Fruit fly (Drosophila melanogaster): ENCODE results near the gene Alp12.
A peak's percentile ranks its signal among the peaks of the same experiment; 100 is the strongest.

The Alp12 gene

DNA sequence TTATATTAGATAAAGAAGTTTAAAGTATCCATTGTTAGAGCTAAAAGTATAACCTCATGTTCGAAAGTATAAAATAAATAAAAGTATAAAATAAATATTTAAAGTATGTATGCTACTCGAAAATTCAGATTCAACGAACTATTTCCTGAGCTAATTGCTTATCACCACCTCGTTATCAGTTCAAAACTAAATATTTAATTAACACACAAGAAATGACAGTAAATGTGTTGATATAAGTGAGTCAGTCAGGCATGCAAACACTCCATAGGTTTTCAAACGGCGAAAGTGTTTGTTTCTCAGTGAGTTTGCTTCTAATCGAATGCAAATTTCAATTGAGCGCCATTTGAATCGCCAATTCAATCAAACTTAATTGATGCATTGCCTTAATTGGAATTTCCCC is 10.4 kb downstream of the Alp12 start (continued):
- TF ChIP-seq shn (GFP tag; optimal IDR thresholded peaks at IDR 0.05) (no peak), sima (GFP tag; optimal IDR thresholded peaks at IDR 0.05) (no peak), Nf-YB (GFP tag; optimal IDR thresholded peaks at IDR 0.05) (peak; percentile 57), CG18764 (GFP tag; optimal IDR thresholded peaks at IDR 0.05) (peak; percentile 12), exex (tag; optimal IDR thresholded peaks at IDR 0.05) (peak; percentile 56), pum (GFP tag; optimal IDR thresholded peaks at IDR 0.05) (no peak), trh (GFP tag; optimal IDR thresholded peaks at IDR 0.05) (no peak), CG2712 (tag; optimal IDR thresholded peaks at IDR 0.05) (peak; percentile 74), CG8478 (optimal IDR thresholded peaks at IDR 0.05) (no peak), slbo (GFP tag; IDR thresholded peaks at IDR 0.05) (no peak), MESR4 (GFP tag; optimal IDR thresholded peaks at IDR 0.05) (no peak), CG8290 (GFP tag; optimal IDR thresholded peaks at IDR 0.05) (no peak), CG8290 (tag; optimal IDR thresholded peaks at IDR 0.05) (peak; percentile 61 to 63), lola (GFP tag; optimal IDR thresholded peaks at IDR 0.05) (peak in 1 of 3 experiments; percentile 75), CG7963 (GFP tag; IDR thresholded peaks at IDR 0.05; ENCODE audit: partially characterized antibody) (no peak), CG10431 (GFP tag; optimal IDR thresholded peaks at IDR 0.05) (peak; percentile 78), Chrac-16 (GFP tag; optimal IDR thresholded peaks at IDR 0.05) (no peak), CG12104 (GFP tag; optimal IDR thresholded peaks at IDR 0.05) (peak; percentile 16), dmrt99B (tag; optimal IDR thresholded peaks at IDR 0.05) (peak; percentile 41), Taf1 (GFP tag; IDR thresholded peaks at IDR 0.05) (no peak), emc (GFP tag; optimal IDR thresholded peaks at IDR 0.05) (no peak), CG18599 (GFP tag; optimal IDR thresholded peaks at IDR 0.05) (peak; percentile 64), sim (GFP tag; IDR thresholded peaks at IDR 0.05) (no peak), dpn (GFP tag; optimal IDR thresholded peaks at IDR 0.05) (no peak), zen (tag; optimal IDR thresholded peaks at IDR 0.05) (peak; percentile 1), Eip74EF (GFP tag; optimal IDR thresholded peaks at IDR 0.05) (peak in 1 of 2 experiments; percentile 63), D19B (GFP tag; optimal IDR thresholded peaks at IDR 0.05) (no peak), fd64A (GFP tag; optimal IDR thresholded peaks at IDR 0.05) (peak; percentile 79), gsb-n (tag; optimal IDR thresholded peaks at IDR 0.05) (peak; percentile 62), Ravus (GFP tag; IDR thresholded peaks at IDR 0.05) (no peak), Stat92E (GFP tag; optimal IDR thresholded peaks at IDR 0.05) (no peak), tll (GFP tag; optimal IDR thresholded peaks at IDR 0.05) (no peak), CHES-1-like (GFP tag; optimal IDR thresholded peaks at IDR 0.05) (no peak), nom (GFP tag; optimal IDR thresholded peaks at IDR 0.05) (no peak), vfl (GFP tag; optimal IDR thresholded peaks at IDR 0.05) (no peak), CG9932 (GFP tag; IDR thresholded peaks at IDR 0.05) (no peak), onecut (GFP tag; IDR thresholded peaks at IDR 0.05) (peak; percentile 51; the same call in 1 of the 2 replicates), Dp (GFP tag; optimal IDR thresholded peaks at IDR 0.05) (no peak), CG1233 (GFP tag; optimal IDR thresholded peaks at IDR 0.05) (peak; percentile 78), CG14965 (GFP tag; optimal IDR thresholded peaks at IDR 0.05; ENCODE audit: borderline replicate concordance) (no peak), otp (GFP tag; IDR thresholded peaks at IDR 0.05) (no peak), CG4617 (GFP tag; optimal IDR thresholded peaks at IDR 0.05; ENCODE audit: borderline replicate concordance) (no peak), HLH54F (GFP tag; optimal IDR thresholded peaks at IDR 0.05) (no peak), CG34422 (GFP tag; IDR thresholded peaks at IDR 0.05) (no peak), sna (GFP tag; IDR thresholded peaks at IDR 0.05; ENCODE audit: partially characterized antibody) (no peak), CG1647 (GFP tag; optimal IDR thresholded peaks at IDR 0.05) (no peak), CG6654 (GFP tag; optimal IDR thresholded peaks at IDR 0.05) (no peak), nerfin-2 (GFP tag; IDR thresholded peaks at IDR 0.05; ENCODE audit: partially characterized antibody) (no peak), CG4820 (GFP tag; optimal IDR thresholded peaks at IDR 0.05) (no peak), Gsc (GFP tag; IDR thresholded peaks at IDR 0.05) (no peak), ranshi (GFP tag; IDR thresholded peaks at IDR 0.05) (no peak)

Measured in whole organism, embryonic.